Worm (Caenorhabditis elegans): ENCODE data around the gene zipt-16.
A peak's percentile ranks its signal among the peaks of the same experiment; 100 is the strongest.

The zipt-16 gene

DNA sequence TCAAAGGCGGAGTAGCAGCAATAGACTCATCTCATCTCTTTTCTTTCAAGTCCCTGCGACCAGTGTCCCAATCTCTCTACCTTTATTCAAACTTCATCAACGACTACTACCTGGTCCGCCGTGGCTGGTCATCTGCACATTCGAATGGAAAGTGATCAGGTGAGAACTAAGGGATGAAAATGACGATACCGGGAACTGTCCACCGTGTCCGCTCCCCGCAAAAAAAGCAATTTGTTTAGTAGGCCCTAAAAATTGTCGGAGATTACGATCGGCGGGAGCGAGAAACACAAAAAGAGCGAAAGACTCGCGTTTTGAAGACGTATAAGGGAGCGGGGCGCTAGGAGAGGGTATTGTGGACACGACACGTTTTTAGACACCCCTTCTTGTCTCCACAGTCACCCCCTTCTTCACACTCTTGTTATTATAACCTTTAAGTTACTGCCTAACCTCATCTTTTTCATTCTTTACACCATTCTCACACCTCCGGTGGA lies at the start of gene zipt-16:
Gene zipt-16, plus strand, starts transcription at position 51 of the 491 bp plus-strand sequence.
- TF ChIP-seq elt-3 (tag; optimal IDR thresholded peaks at IDR 0.05), result no peak
- no peak for TF ChIP-seq sptf-1 (tag; optimal IDR thresholded peaks at IDR 0.05)
- no peak for TF ChIP-seq flh-1 (GFP tag; optimal IDR thresholded peaks at IDR 0.05)
- no peak for TF ChIP-seq ham-2 (GFP tag; optimal IDR thresholded peaks at IDR 0.05)
- no peak for TF ChIP-seq ceh-83 (GFP tag; optimal IDR thresholded peaks at IDR 0.05)
- no peak for TF ChIP-seq nhr-12 (tag; optimal IDR thresholded peaks at IDR 0.05)

DNA sequence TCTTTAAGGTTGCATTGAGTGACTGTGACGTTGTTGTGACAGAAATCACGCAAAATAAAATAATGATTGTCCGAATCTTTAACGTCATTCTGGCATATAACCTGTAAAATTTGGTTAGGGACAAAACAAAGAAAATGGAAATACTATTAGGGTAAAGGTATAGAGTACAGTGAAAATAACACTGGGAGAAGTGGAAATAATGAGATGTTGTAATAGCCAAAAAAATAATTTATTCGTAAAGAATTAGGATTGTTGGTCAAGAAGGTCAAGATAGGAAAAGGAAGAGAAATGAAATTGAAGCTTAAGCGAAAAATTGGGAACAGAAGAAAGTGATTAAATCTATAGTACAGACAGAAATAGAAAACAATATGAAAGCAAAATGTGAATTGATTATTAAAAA lies 47.8 kb upstream of the zipt-16 start, which contains the start of gene deg-3:
Gene deg-3, minus strand, starts transcription at position 101 of the 400 bp plus-strand sequence.
- no peak for TF ChIP-seq ces-1 (GFP tag; optimal IDR thresholded peaks at IDR 0.05)
- TF ChIP-seq snpc-4 (tag; optimal IDR thresholded peaks at IDR 0.05), result no peak

DNA sequence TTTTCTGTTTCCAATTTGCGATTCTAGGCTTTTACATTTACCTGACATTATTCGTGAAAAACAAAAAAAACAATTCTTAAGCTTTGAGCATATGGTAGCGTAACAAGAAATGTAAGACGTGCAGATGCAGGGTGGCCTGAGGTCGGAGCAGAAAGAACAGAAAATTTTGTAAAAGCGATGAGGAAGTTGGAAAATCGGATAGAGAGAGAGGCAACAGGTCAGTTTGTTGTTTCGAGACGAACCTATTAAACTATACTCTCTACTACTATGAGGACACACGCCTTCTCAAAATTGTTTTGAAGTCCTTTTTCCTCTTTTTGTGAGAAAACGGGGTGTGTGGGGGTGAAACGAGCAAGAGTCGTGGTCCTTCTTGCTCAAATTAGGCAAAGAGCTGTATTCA lies 41.2 kb upstream of the zipt-16 start, which contains the start of gene des-2:
Gene des-2, minus strand, starts transcription at position 101 of the 400 bp plus-strand sequence.
- no peak for TF ChIP-seq ztf-11 (tag; optimal IDR thresholded peaks at IDR 0.05)
- no peak for TF ChIP-seq hlh-1 (tag; optimal IDR thresholded peaks at IDR 0.05)
- no peak for TF ChIP-seq ceh-83 (GFP tag; optimal IDR thresholded peaks at IDR 0.05)
- TF ChIP-seq lin-32 (GFP tag; optimal IDR thresholded peaks at IDR 0.05), result no peak
- no peak for TF ChIP-seq M03D4.4 (tag; optimal IDR thresholded peaks at IDR 0.05)
- TF ChIP-seq pha-4 (tag; optimal IDR thresholded peaks at IDR 0.05), result no peak
- TF ChIP-seq lsy-2 (tag; optimal IDR thresholded peaks at IDR 0.05), result no peak
- TF ChIP-seq elt-1 (tag; optimal IDR thresholded peaks at IDR 0.05; ENCODE audit: borderline replicate concordance, insufficient read depth), result no peak

DNA sequence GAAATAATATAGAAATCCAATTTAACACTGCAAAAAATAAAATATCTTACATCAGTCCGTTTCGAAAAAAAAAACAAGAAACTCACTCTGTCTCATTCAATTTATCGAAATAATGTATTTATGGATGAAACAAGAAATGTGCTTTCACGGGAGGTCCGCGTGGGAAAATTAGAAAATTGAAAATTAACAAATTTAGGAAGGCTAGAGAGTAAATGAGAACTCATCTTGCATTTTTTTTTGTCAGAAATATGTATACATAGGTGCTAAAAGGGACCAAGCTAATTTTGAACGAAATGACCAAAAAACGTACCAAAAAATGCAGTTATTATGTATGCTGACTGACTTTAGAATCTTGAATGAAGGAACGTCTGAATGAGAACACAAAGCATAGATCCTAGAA lies 38.2 kb upstream of the zipt-16 start, which contains the start of gene T26H10.2:
Gene T26H10.2, minus strand, starts transcription at position 101 of the 400 bp plus-strand sequence.
- no peak for TF ChIP-seq flh-1 (GFP tag; optimal IDR thresholded peaks at IDR 0.05)
- no peak for TF ChIP-seq unc-62 (GFP tag; optimal IDR thresholded peaks at IDR 0.05)
- TF ChIP-seq cnd-1 (tag; optimal IDR thresholded peaks at IDR 0.05), result no peak
- no peak for TF ChIP-seq unc-39 (tag; optimal IDR thresholded peaks at IDR 0.05)
- TF ChIP-seq lsy-2 (tag; optimal IDR thresholded peaks at IDR 0.05), result no peak
- no peak for TF ChIP-seq nhr-237 (tag; optimal IDR thresholded peaks at IDR 0.05)
- TF ChIP-seq elt-3 (tag; optimal IDR thresholded peaks at IDR 0.05), result no peak

DNA sequence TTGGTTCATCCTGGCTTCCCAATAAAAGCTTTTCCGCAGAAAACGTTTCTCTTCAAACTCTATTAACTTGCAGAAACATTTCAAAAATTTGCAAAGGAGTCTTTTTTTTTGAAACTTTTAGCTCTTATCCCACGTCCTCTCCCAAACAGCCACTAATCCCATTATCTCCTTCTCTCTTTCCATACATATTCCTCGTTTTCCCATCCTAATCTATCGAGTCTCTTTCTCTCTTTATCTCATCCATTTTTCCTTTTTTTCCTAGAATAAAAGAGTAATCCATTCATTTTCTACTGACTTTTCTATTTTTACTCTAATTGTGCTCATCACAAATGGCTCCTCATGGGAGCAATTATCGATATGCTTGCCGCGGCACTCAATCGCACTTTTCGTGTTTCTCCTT lies 34.1 kb upstream of the zipt-16 start:
- peak; percentile 87 for TF ChIP-seq ces-1 (GFP tag; optimal IDR thresholded peaks at IDR 0.05)
- no peak for TF ChIP-seq nhr-237 (tag; optimal IDR thresholded peaks at IDR 0.05)

DNA sequence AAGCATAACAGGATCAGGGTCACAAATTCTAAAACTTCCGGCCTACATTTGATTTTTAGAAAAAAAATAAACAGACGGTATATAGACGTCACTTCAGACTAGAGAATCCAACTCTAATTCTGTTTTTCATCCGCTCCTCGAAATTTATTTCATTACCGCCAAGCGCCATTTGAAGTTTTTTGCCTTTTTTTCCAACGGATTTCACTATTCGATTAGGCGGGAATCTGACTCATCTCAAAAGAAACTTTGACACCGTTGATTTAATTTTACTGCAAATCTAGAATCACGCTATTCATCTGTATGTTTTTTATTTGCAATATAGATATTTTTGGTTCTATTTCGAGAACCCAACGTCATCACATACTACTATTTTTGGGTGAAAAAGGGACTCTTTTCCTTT lies 32.0 kb upstream of the zipt-16 start:
- TF ChIP-seq zip-8 (tag; optimal IDR thresholded peaks at IDR 0.05), result no peak
- TF ChIP-seq nhr-12 (tag; optimal IDR thresholded peaks at IDR 0.05), result no peak
- TF ChIP-seq unc-39 (tag; optimal IDR thresholded peaks at IDR 0.05), result no peak
- no peak for TF ChIP-seq bed-3 (GFP tag; optimal IDR thresholded peaks at IDR 0.05)
- no peak for TF ChIP-seq flh-1 (GFP tag; optimal IDR thresholded peaks at IDR 0.05)
- no peak for TF ChIP-seq mep-1 (tag; optimal IDR thresholded peaks at IDR 0.05)
- no peak for TF ChIP-seq sem-2 (GFP tag; optimal IDR thresholded peaks at IDR 0.05)
- TF ChIP-seq ceh-39 (tag; optimal IDR thresholded peaks at IDR 0.05), result no peak
- TF ChIP-seq lin-32 (GFP tag; optimal IDR thresholded peaks at IDR 0.05), result no peak
- no peak for TF ChIP-seq nhr-28 (tag; optimal IDR thresholded peaks at IDR 0.05)
- no peak for TF ChIP-seq hlh-1 (tag; optimal IDR thresholded peaks at IDR 0.05)
- TF ChIP-seq ham-2 (GFP tag; optimal IDR thresholded peaks at IDR 0.05), result no peak
- TF ChIP-seq ces-1 (GFP tag; optimal IDR thresholded peaks at IDR 0.05), result no peak
- TF ChIP-seq mab-5 (tag; optimal IDR thresholded peaks at IDR 0.05), result no peak
- no peak for TF ChIP-seq snpc-4 (tag; optimal IDR thresholded peaks at IDR 0.05)
- TF ChIP-seq lin-13 (tag; optimal IDR thresholded peaks at IDR 0.05), result no peak
- no peak for TF ChIP-seq tbx-8 (GFP tag; optimal IDR thresholded peaks at IDR 0.05)
- no peak for TF ChIP-seq elt-1 (tag; optimal IDR thresholded peaks at IDR 0.05; ENCODE audit: borderline replicate concordance, insufficient read depth)
- no peak for TF ChIP-seq nhr-76 (tag; optimal IDR thresholded peaks at IDR 0.05)
- no peak for TF ChIP-seq mls-2 (tag; optimal IDR thresholded peaks at IDR 0.05)
